Fruit fly (Drosophila melanogaster) whole organism, prepupa: ENCODE results near the gene hyx.
A peak's percentile ranks its signal among the peaks of the same experiment; 100 is the strongest.

Experiments used
- Blimp-1 ChIP-seq: fragments of 200-800 bp; sonication (Bioruptor generic); optimal IDR thresholded peaks from 3 replicates; lab custom pipeline; 2017; ENCODE audit warnings: missing biosample characterization, missing genetic modification characterization, mild to moderate bottlenecking, moderate library complexity, missing genetic modification reagents
- CG10669 ChIP-seq: fragments of 200-800 bp; sonication (Bioruptor generic); optimal IDR thresholded peaks from 3 replicates; lab custom pipeline; 2018; ENCODE audit warnings: missing biosample characterization, mild to moderate bottlenecking, missing genetic modification characterization, moderate library complexity
- CG11294 ChIP-seq: fragments of 200-800 bp; sonication (Bioruptor generic); IDR thresholded peaks from 2 replicates; pipeline ENCODE4 v1.3.6; 2022; ENCODE audit warnings: missing biosample characterization, missing genetic modification characterization
- CG11902 ChIP-seq: fragments of 200-800 bp; sonication (Bioruptor generic); optimal IDR thresholded peaks from 3 replicates; lab custom pipeline; 2016; ENCODE audit warnings: missing biosample characterization, missing genetic modification characterization
- CG15336 ChIP-seq: fragments of 200-800 bp; sonication (Bioruptor generic); IDR thresholded peaks from 2 replicates; pipeline ENCODE4 v1.3.6; 2022; ENCODE audit warnings: missing biosample characterization, missing genetic modification characterization
- CG16779 ChIP-seq: fragments of 200-800 bp; sonication (Bioruptor generic); optimal IDR thresholded peaks from 3 replicates; lab custom pipeline; 2017; ENCODE audit warnings: missing biosample characterization, mild to moderate bottlenecking, missing genetic modification characterization
- CG3032 ChIP-seq: fragments of 200-800 bp; optimal IDR thresholded peaks from 2 replicates; lab custom pipeline; 2019; ENCODE audit warnings: missing biosample characterization, mild to moderate bottlenecking, missing genetic modification characterization, moderate library complexity
- CG31627 ChIP-seq: fragments of 200-800 bp; sonication (Bioruptor generic); optimal IDR thresholded peaks from 3 replicates; lab custom pipeline; 2016; ENCODE audit warnings: missing biosample characterization, missing genetic modification characterization
- CG32006 ChIP-seq: fragments of 200-800 bp; sonication (Bioruptor generic); optimal IDR thresholded peaks from 3 replicates; lab custom pipeline; 2017; ENCODE audit warnings: missing biosample characterization, mild to moderate bottlenecking, missing genetic modification characterization
- CG34406 ChIP-seq: fragments of 200-800 bp; sonication (Bioruptor generic); optimal IDR thresholded peaks from 3 replicates; lab custom pipeline; 2016; ENCODE audit warnings: missing biosample characterization, missing genetic modification characterization
- CG3919 ChIP-seq: fragments of 200-800 bp; sonication (Bioruptor generic); optimal IDR thresholded peaks from 3 replicates; lab custom pipeline; 2016; ENCODE audit warnings: missing biosample characterization, missing genetic modification characterization
- CG4318 ChIP-seq: fragments of 200-800 bp; sonication (Bioruptor generic); optimal IDR thresholded peaks from 3 replicates; lab custom pipeline; 2017; ENCODE audit warnings: missing biosample characterization, mild to moderate bottlenecking, missing genetic modification characterization
- CG6163 ChIP-seq: fragments of 200-800 bp; sonication (Bioruptor generic); IDR thresholded peaks from 3 replicates; pipeline ENCODE4 v1.3.6; 2022; ENCODE audit warnings: missing biosample characterization, missing genetic modification characterization
- CG6276 ChIP-seq: fragments of 200-800 bp; sonication (Bioruptor generic); optimal IDR thresholded peaks from 2 replicates; lab custom pipeline; 2017; ENCODE audit warnings: missing biosample characterization, mild to moderate bottlenecking, missing genetic modification characterization
- CG6792 ChIP-seq: fragments of 200-800 bp; sonication (Bioruptor generic); optimal IDR thresholded peaks from 3 replicates; lab custom pipeline; 2016; ENCODE audit warnings: missing biosample characterization, missing genetic modification characterization
- CG6808 ChIP-seq: fragments of 200-800 bp; sonication (Bioruptor generic); optimal IDR thresholded peaks from 3 replicates; lab custom pipeline; 2017; ENCODE audit warnings: missing biosample characterization, missing genetic modification characterization, mild to moderate bottlenecking, moderate library complexity, missing genetic modification reagents
- CG6854 ChIP-seq: fragments of 200-800 bp; sonication (Bioruptor generic); optimal IDR thresholded peaks from 2 replicates; lab custom pipeline; 2017; ENCODE audit warnings: missing biosample characterization, mild to moderate bottlenecking, missing genetic modification characterization
- CG7368 ChIP-seq: fragments of 200-800 bp; sonication (Bioruptor generic); optimal IDR thresholded peaks from 3 replicates; lab custom pipeline; 2016; ENCODE audit warnings: missing biosample characterization, missing genetic modification characterization
- CG8119 ChIP-seq: fragments of 200-800 bp; sonication (Bioruptor generic); IDR thresholded peaks from 3 replicates; pipeline ENCODE4 v1.3.6; 2022; ENCODE audit warnings: missing biosample characterization, missing genetic modification characterization
- CG8319 ChIP-seq: fragments of 200-800 bp; sonication (Bioruptor generic); optimal IDR thresholded peaks from 3 replicates; lab custom pipeline; 2016; ENCODE audit warnings: missing biosample characterization, missing genetic modification characterization
- CG8632 ChIP-seq: fragments of 200-800 bp; sonication (Bioruptor generic); optimal IDR thresholded peaks from 3 replicates; lab custom pipeline; 2016; ENCODE audit warnings: missing biosample characterization, missing genetic modification characterization
- CG9139 ChIP-seq: fragments of 200-800 bp; sonication (Bioruptor generic); optimal IDR thresholded peaks from 3 replicates; lab custom pipeline; 2017; ENCODE audit warnings: missing biosample characterization, mild to moderate bottlenecking, missing genetic modification characterization
- Eip75B ChIP-seq: fragments of 200-800 bp; sonication (Bioruptor generic); optimal IDR thresholded peaks from 3 replicates; lab custom pipeline; 2016; ENCODE audit warnings: missing biosample characterization, missing genetic modification characterization
- Eip78C ChIP-seq: fragments of 200-800 bp; sonication (Bioruptor generic); peaks from one replicate; lab custom pipeline; 2016; ENCODE audit warnings: missing biosample characterization, missing genetic modification characterization
- Ets21C ChIP-seq: fragments of 200-800 bp; sonication (Bioruptor generic); optimal IDR thresholded peaks from 3 replicates; lab custom pipeline; 2016; ENCODE audit warnings: missing biosample characterization, missing genetic modification characterization
- Ets96B ChIP-seq: fragments of 200-800 bp; optimal IDR thresholded peaks from 2 replicates; lab custom pipeline; 2019; ENCODE audit warnings: missing biosample characterization, mild to moderate bottlenecking, missing genetic modification characterization, moderate library complexity
- Gug ChIP-seq: fragments of 200-800 bp; sonication (Bioruptor generic); IDR thresholded peaks from 2 replicates; pipeline ENCODE4 v1.3.6; 2022; ENCODE audit warnings: missing biosample characterization, missing genetic modification characterization
- Hr38 ChIP-seq: sonication (Bioruptor generic); optimal IDR thresholded peaks from 2 replicates; lab custom pipeline; 2016; ENCODE audit warnings: missing biosample characterization, missing genetic modification characterization
- Hr39 ChIP-seq: fragments of 200-800 bp; sonication (Bioruptor generic); optimal IDR thresholded peaks from 2 replicates; lab custom pipeline; 2016; ENCODE audit warnings: missing biosample characterization, missing genetic modification characterization
- Hr4 ChIP-seq: fragments of 200-800 bp; sonication (Bioruptor generic); optimal IDR thresholded peaks from 3 replicates; lab custom pipeline; 2016; ENCODE audit warnings: missing biosample characterization, missing genetic modification characterization
- Lpt ChIP-seq: fragments of 200-800 bp; sonication (Bioruptor generic); optimal IDR thresholded peaks from 3 replicates; lab custom pipeline; 2016; ENCODE audit warnings: missing biosample characterization, missing genetic modification characterization
- Met ChIP-seq: fragments of 200-800 bp; sonication (Bioruptor generic); optimal IDR thresholded peaks from 3 replicates; lab custom pipeline; 2016; ENCODE audit warnings: missing biosample characterization, missing genetic modification characterization
- Smox ChIP-seq: fragments of 200-800 bp; sonication (Bioruptor generic); optimal IDR thresholded peaks from 3 replicates; lab custom pipeline; 2016; ENCODE audit warnings: missing biosample characterization, missing genetic modification characterization
- Sox102F ChIP-seq: fragments of 200-800 bp; sonication (Bioruptor generic); optimal IDR thresholded peaks from 2 replicates; lab custom pipeline; 2016; ENCODE audit warnings: missing biosample characterization, mild to moderate bottlenecking, missing genetic modification characterization
- Sox14 ChIP-seq: fragments of 200-800 bp; sonication (Bioruptor generic); optimal IDR thresholded peaks from 3 replicates; lab custom pipeline; 2016; ENCODE audit warnings: missing biosample characterization, missing genetic modification characterization
- achi ChIP-seq: fragments of 200-800 bp; sonication (Bioruptor generic); optimal IDR thresholded peaks from 3 replicates; lab custom pipeline; 2016; ENCODE audit warnings: missing biosample characterization, missing genetic modification characterization
- acj6 ChIP-seq: fragments of 200-800 bp; sonication (Bioruptor generic); optimal IDR thresholded peaks from 3 replicates; lab custom pipeline; 2016; ENCODE audit warnings: missing biosample characterization, missing genetic modification characterization
- dac ChIP-seq: fragments of 200-800 bp; sonication (Bioruptor generic); optimal IDR thresholded peaks from 2 replicates; lab custom pipeline; 2017; ENCODE audit warnings: missing biosample characterization, mild to moderate bottlenecking, missing genetic modification characterization
- eg ChIP-seq: fragments of 200-800 bp; sonication (Bioruptor generic); IDR thresholded peaks from 3 replicates; pipeline ENCODE4 v1.3.6; 2022; ENCODE audit warnings: missing biosample characterization, missing genetic modification characterization
- esn ChIP-seq: fragments of 200-800 bp; sonication (Bioruptor generic); optimal IDR thresholded peaks from 2 replicates; lab custom pipeline; 2016; ENCODE audit warnings: missing biosample characterization, mild to moderate bottlenecking, missing genetic modification characterization, moderate library complexity
- fd85E ChIP-seq: fragments of 200-800 bp; sonication (Bioruptor generic); optimal IDR thresholded peaks from 3 replicates; lab custom pipeline; 2016; ENCODE audit warnings: missing biosample characterization, missing genetic modification characterization
- fkh ChIP-seq: fragments of 200-800 bp; sonication (Bioruptor generic); optimal IDR thresholded peaks from 3 replicates; lab custom pipeline; 2017; ENCODE audit warnings: missing biosample characterization, mild to moderate bottlenecking, missing genetic modification characterization, moderate library complexity
- lz ChIP-seq: fragments of 200-800 bp; sonication (Bioruptor generic); optimal IDR thresholded peaks from 3 replicates; lab custom pipeline; 2016; ENCODE audit warnings: missing biosample characterization, missing genetic modification characterization
- net ChIP-seq: fragments of 200-800 bp; sonication (Bioruptor generic); optimal IDR thresholded peaks from 3 replicates; lab custom pipeline; 2016; ENCODE audit warnings: missing biosample characterization, missing genetic modification characterization
- pdm3 ChIP-seq: fragments of 200-800 bp; sonication (Bioruptor generic); optimal IDR thresholded peaks from 3 replicates; lab custom pipeline; 2016; ENCODE audit warnings: missing biosample characterization, missing genetic modification characterization
- salr ChIP-seq, 2 experiments: fragments of 200-800 bp; sonication (Bioruptor generic); optimal IDR thresholded peaks; 3 replicates each; lab custom pipeline; 2016 to 2018; ENCODE audit warnings: missing biosample characterization in 2 of 2, missing genetic modification characterization in 2 of 2, mild to moderate bottlenecking in 1 of 2
- svp ChIP-seq: fragments of 200-800 bp; sonication (Bioruptor generic); peaks from one replicate; lab custom pipeline; 2016; ENCODE audit warnings: missing biosample characterization, missing genetic modification characterization
- vri ChIP-seq: fragments of 200-800 bp; sonication (Bioruptor generic); optimal IDR thresholded peaks from 3 replicates; lab custom pipeline; 2016; ENCODE audit warnings: missing biosample characterization, mild to moderate bottlenecking, missing genetic modification characterization

Gene hyx

DNA sequence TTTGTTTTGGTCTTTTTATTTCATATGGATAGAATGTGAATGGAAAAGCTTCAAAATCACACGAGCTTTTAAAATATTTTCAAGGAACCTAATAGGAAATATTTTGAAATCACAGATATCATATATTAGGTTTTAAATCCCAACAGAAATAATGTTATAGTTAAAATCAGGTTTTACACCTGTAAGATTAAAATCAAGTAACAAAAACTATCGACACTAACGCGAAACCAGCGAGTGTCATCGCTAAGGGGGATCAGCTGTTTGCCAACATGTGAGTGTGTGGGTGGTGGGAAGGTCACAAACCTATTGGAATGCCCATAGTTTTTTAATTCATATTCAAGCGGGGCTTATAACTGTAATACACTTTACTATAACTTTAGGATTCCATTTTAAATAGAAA lies at the start of gene hyx (continued):
- TF ChIP-seq Lpt (GFP tag; lab: Kevin White, UChicago) (peak; percentile 22), Met (GFP tag; lab: Kevin White, UChicago) (no peak), Hr4 (GFP tag; lab: Kevin White, UChicago) (peak; percentile 53), Smox (GFP tag; lab: Kevin White, UChicago) (no peak), CG15336 (GFP tag; lab: Robert Waterston, UW) (peak; percentile 19; the same call in 1 of the 2 replicates), Gug (GFP tag; lab: Robert Waterston, UW) (no peak), fkh (GFP tag; lab: Kevin White, UChicago) (no peak)

DNA sequence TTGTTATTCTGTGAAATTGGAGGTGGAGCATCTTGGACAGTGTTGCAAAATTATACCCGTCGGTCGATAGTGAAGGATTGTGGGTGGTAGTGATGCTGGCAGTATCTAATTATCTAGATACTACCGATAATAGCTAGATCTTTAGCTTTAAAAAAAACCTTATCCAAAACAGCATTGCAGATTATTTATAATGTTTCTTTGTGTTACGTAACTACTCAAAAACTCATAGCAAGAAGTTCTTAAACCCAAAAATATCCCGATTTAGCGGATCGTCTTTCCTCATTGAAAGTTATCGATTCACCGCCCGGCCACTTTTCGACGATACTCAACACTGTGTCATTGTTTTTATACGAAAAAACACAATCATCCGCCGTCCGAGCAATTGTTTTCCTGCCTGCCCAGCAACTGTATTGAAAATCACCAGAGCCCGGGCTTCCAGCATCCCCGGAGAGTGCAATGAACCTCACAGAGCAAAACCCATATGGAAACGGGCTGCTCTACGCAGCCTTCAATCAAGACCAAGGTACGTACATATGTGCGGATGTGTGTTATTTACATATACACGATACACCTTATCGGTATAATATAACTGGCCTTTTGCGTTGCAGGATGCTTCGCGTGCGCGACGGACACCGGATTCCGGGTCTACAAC lies 45.5 kb upstream of the hyx start, which contains the start of gene CG11975:
Gene CG11975 (plus strand): TSS at position 326 of the 652 bp plus-strand sequence.
- no peak for TF ChIP-seq CG10669 (GFP tag; lab: Kevin White, UChicago)
- no peak for TF ChIP-seq Smox (GFP tag; lab: Kevin White, UChicago)
- TF ChIP-seq Blimp-1 (GFP tag; lab: Kevin White, UChicago): no peak
- TF ChIP-seq CG6808 (GFP tag; lab: Kevin White, UChicago): no peak
- no peak for TF ChIP-seq CG4318 (GFP tag; lab: Kevin White, UChicago)
- peak in 1 of 2 experiments; percentile 34 for TF ChIP-seq salr (GFP tag; optimal IDR thresholded peaks at IDR 0.05; lab: Kevin White, UChicago)
- TF ChIP-seq Ets96B (tag; lab: Kevin White, UChicago): peak; percentile 54
- TF ChIP-seq CG11902 (GFP tag; lab: Kevin White, UChicago): peak; percentile 36
- TF ChIP-seq fkh (GFP tag; lab: Kevin White, UChicago): no peak
- TF ChIP-seq Gug (GFP tag; lab: Robert Waterston, UW): 0 out of 2 replicates have a peak, but pooled peaks have one; percentile 33
- peak; percentile 47 for TF ChIP-seq net (GFP tag; lab: Kevin White, UChicago)
- TF ChIP-seq svp (GFP tag; lab: Kevin White, UChicago): peak; percentile 90
- no peak for TF ChIP-seq CG15336 (GFP tag; lab: Robert Waterston, UW)
- TF ChIP-seq esn (GFP tag; lab: Kevin White, UChicago): peak; percentile 84
- no peak for TF ChIP-seq vri
- TF ChIP-seq Sox14 (GFP tag; lab: Kevin White, UChicago): peak; percentile 89
- TF ChIP-seq CG6276 (GFP tag; lab: Kevin White, UChicago): no peak
- peak; percentile 69 for TF ChIP-seq achi (GFP tag; lab: Kevin White, UChicago)
- TF ChIP-seq acj6 (GFP tag; lab: Kevin White, UChicago): no peak
- no peak for TF ChIP-seq CG3919 (GFP tag; lab: Kevin White, UChicago)
- TF ChIP-seq CG3032 (tag; lab: Kevin White, UChicago): peak; percentile 65
- TF ChIP-seq CG6792 (GFP tag; lab: Kevin White, UChicago): peak; percentile 58
- peak; percentile 72 for TF ChIP-seq Hr39
- no peak for TF ChIP-seq Hr38 (GFP tag; lab: Kevin White, UChicago)
- peak; percentile 85 for TF ChIP-seq lz (GFP tag; lab: Kevin White, UChicago)
- no peak for TF ChIP-seq CG16779 (tag; lab: Kevin White, UChicago)
- TF ChIP-seq CG9139 (GFP tag; lab: Kevin White, UChicago): no peak
- TF ChIP-seq CG31627 (GFP tag; lab: Kevin White, UChicago): peak; percentile 73
- no peak for TF ChIP-seq CG32006
- TF ChIP-seq CG7368 (GFP tag; lab: Kevin White, UChicago): peak; percentile 42
- TF ChIP-seq CG11294 (GFP tag; lab: Robert Waterston, UW): 0 out of 2 replicates have a peak, but pooled peaks have one; percentile 21
- TF ChIP-seq dac (GFP tag; lab: Kevin White, UChicago): no peak
- no peak for TF ChIP-seq Sox102F (GFP tag; lab: Kevin White, UChicago)
- peak; percentile 46; the same call in 2 of the 3 replicates for TF ChIP-seq CG6163 (GFP tag; lab: Robert Waterston, UW)
- peak; percentile 52 for TF ChIP-seq CG8319 (GFP tag; lab: Kevin White, UChicago)
- no peak for TF ChIP-seq Hr4 (GFP tag; lab: Kevin White, UChicago)
- no peak for TF ChIP-seq Eip75B
- no peak for TF ChIP-seq Met (GFP tag; lab: Kevin White, UChicago)
- peak; percentile 87 for TF ChIP-seq Eip78C (GFP tag; lab: Kevin White, UChicago)
- TF ChIP-seq Ets21C: no peak
- peak; percentile 22 for TF ChIP-seq fd85E (GFP tag; lab: Kevin White, UChicago)
- TF ChIP-seq CG34406 (GFP tag; lab: Kevin White, UChicago): peak; percentile 61
- TF ChIP-seq CG6854: no peak
- no peak for TF ChIP-seq pdm3 (GFP tag; lab: Kevin White, UChicago)
- no peak for TF ChIP-seq CG8119 (GFP tag; lab: Robert Waterston, UW)
- no peak for TF ChIP-seq CG8632 (GFP tag; lab: Kevin White, UChicago)
- peak; percentile 15; the same call in 1 of the 3 replicates for TF ChIP-seq eg (GFP tag; lab: Robert Waterston, UW)
- peak; percentile 56 for TF ChIP-seq Lpt (GFP tag; lab: Kevin White, UChicago)
